Worm (Caenorhabditis elegans) whole organism, late embryonic: ENCODE data around the gene best-9.

Experiments
- C08G9.2 ChIP-seq: sonication (generic microtip); optimal IDR thresholded peaks from 2 replicates; lab custom pipeline; 2016; ENCODE audit warnings: mild to moderate bottlenecking, missing genetic modification characterization, moderate library complexity, missing compliant biosample characterization
- C38D4.7 ChIP-seq: fragments of 200-800 bp; sonication (Bioruptor generic); optimal IDR thresholded peaks from 2 replicates; lab custom pipeline; 2018; ENCODE audit warnings: mild to moderate bottlenecking, missing genetic modification characterization, moderate library complexity, missing compliant biosample characterization
- K02D7.2 ChIP-seq: sonication (generic microtip); optimal IDR thresholded peaks from 2 replicates; lab custom pipeline; 2017; ENCODE audit warnings: mild to moderate bottlenecking, missing genetic modification characterization, missing compliant biosample characterization
- K09A11.1 ChIP-seq: sonication (generic microtip); optimal IDR thresholded peaks from 2 replicates; lab custom pipeline; 2017; ENCODE audit warnings: antibody characterized with exemption, mild to moderate bottlenecking, missing genetic modification characterization, missing compliant biosample characterization; ENCODE audit not compliant: insufficient read depth
- ama-1 ChIP-seq: fragments of 150-350 bp; optimal IDR thresholded peaks from 2 replicates; lab custom pipeline; 2014
- ceh-14 ChIP-seq: sonication (generic microtip); optimal IDR thresholded peaks from 2 replicates; lab custom pipeline; 2016; ENCODE audit warnings: missing genotype, missing genetic modification characterization, missing compliant biosample characterization
- ceh-2 ChIP-seq: sonication (generic microtip); optimal IDR thresholded peaks from 2 replicates; lab custom pipeline; 2016; ENCODE audit warnings: missing genotype, missing genetic modification characterization, missing compliant biosample characterization
- ceh-22 ChIP-seq: sonication (generic microtip); optimal IDR thresholded peaks from 2 replicates; lab custom pipeline; 2017; ENCODE audit warnings: missing biosample characterization, missing genetic modification characterization
- ceh-24 ChIP-seq: sonication (generic microtip); optimal IDR thresholded peaks from 2 replicates; lab custom pipeline; 2016; ENCODE audit warnings: mild to moderate bottlenecking, missing genetic modification characterization, missing compliant biosample characterization
- ceh-30 ChIP-seq: fragments of 150-350 bp; optimal IDR thresholded peaks from 2 replicates; lab custom pipeline; 2014; ENCODE audit warnings: missing biosample characterization, missing genetic modification characterization
- ceh-34 ChIP-seq: sonication (generic microtip); optimal IDR thresholded peaks from 2 replicates; lab custom pipeline; 2016; ENCODE audit warnings: mild to moderate bottlenecking, missing genetic modification characterization, missing compliant biosample characterization
- ceh-45 ChIP-seq: fragments of 200-800 bp; sonication (Bioruptor generic); IDR thresholded peaks from 2 replicates; pipeline ENCODE4 v1.3.6; 2022; ENCODE audit warnings: missing genetic modification reagents, missing genetic modification characterization, missing compliant biosample characterization
- ceh-48 ChIP-seq: sonication (generic microtip); optimal IDR thresholded peaks from 2 replicates; lab custom pipeline; 2016; ENCODE audit warnings: missing genetic modification characterization, inconsistent platforms, missing compliant biosample characterization
- ceh-6 ChIP-seq: fragments of 200-800 bp; sonication (Bioruptor generic); optimal IDR thresholded peaks from 2 replicates; lab custom pipeline; 2018; ENCODE audit warnings: mild to moderate bottlenecking, missing genetic modification characterization, missing compliant biosample characterization
- che-1 ChIP-seq: sonication (generic microtip); optimal IDR thresholded peaks from 2 replicates; lab custom pipeline; 2016; ENCODE audit warnings: mild to moderate bottlenecking, missing genetic modification characterization, missing compliant biosample characterization
- dmd-4 ChIP-seq: sonication (generic microtip); optimal IDR thresholded peaks from 2 replicates; lab custom pipeline; 2016; ENCODE audit warnings: borderline replicate concordance, missing genetic modification characterization, missing compliant biosample characterization
- dve-1 ChIP-seq: sonication (generic microtip); optimal IDR thresholded peaks from 2 replicates; lab custom pipeline; 2017; ENCODE audit warnings: antibody characterized with exemption, mild to moderate bottlenecking, missing genetic modification characterization, missing compliant biosample characterization
- elt-4 ChIP-seq: sonication (generic microtip); optimal IDR thresholded peaks from 2 replicates; lab custom pipeline; 2016; ENCODE audit warnings: missing genetic modification characterization, missing compliant biosample characterization
- eyg-1 ChIP-seq: sonication (generic microtip); optimal IDR thresholded peaks from 2 replicates; lab custom pipeline; 2016; ENCODE audit warnings: missing genotype, missing genetic modification characterization, missing compliant biosample characterization
- fax-1 ChIP-seq: sonication (generic microtip); optimal IDR thresholded peaks from 2 replicates; lab custom pipeline; 2016; ENCODE audit warnings: missing genotype, missing genetic modification characterization, missing compliant biosample characterization
- fkh-10 ChIP-seq: fragments of 150-350 bp; optimal IDR thresholded peaks from 2 replicates; lab custom pipeline; 2014; ENCODE audit warnings: missing biosample characterization, missing genetic modification reagents, missing genetic modification characterization
- hlh-13 ChIP-seq: fragments of 200-800 bp; sonication (Bioruptor generic); optimal IDR thresholded peaks from 2 replicates; lab custom pipeline; 2018; ENCODE audit warnings: mild to moderate bottlenecking, missing genetic modification characterization, missing compliant biosample characterization
- hlh-15 ChIP-seq: sonication (generic microtip); optimal IDR thresholded peaks from 2 replicates; lab custom pipeline; 2016; ENCODE audit warnings: missing genetic modification characterization, missing compliant biosample characterization
- hlh-30 ChIP-seq: sonication (generic microtip); optimal IDR thresholded peaks from 2 replicates; lab custom pipeline; 2017; ENCODE audit warnings: antibody characterized with exemption, missing genetic modification characterization, missing compliant biosample characterization; ENCODE audit not compliant: insufficient read depth
- hlh-8 ChIP-seq: sonication (generic microtip); optimal IDR thresholded peaks from 2 replicates; lab custom pipeline; 2016; ENCODE audit warnings: missing genotype, missing genetic modification characterization, missing compliant biosample characterization
- lim-6 ChIP-seq: sonication (generic microtip); optimal IDR thresholded peaks from 2 replicates; lab custom pipeline; 2016; ENCODE audit warnings: missing genetic modification characterization, missing compliant biosample characterization
- lin-11 ChIP-seq: fragments of 200-800 bp; sonication (Bioruptor generic); optimal IDR thresholded peaks from 2 replicates; lab custom pipeline; 2018; ENCODE audit warnings: mild to moderate bottlenecking, missing genetic modification characterization, missing compliant biosample characterization
- mec-3 ChIP-seq: sonication (generic microtip); optimal IDR thresholded peaks from 2 replicates; lab custom pipeline; 2016; ENCODE audit warnings: borderline replicate concordance, missing genetic modification characterization, missing compliant biosample characterization
- nhr-11 ChIP-seq: fragments of 150-350 bp; optimal IDR thresholded peaks from 2 replicates; lab custom pipeline; 2014; ENCODE audit warnings: missing biosample characterization, missing genetic modification characterization
- nhr-232 ChIP-seq: sonication (generic microtip); optimal IDR thresholded peaks from 2 replicates; lab custom pipeline; 2016; ENCODE audit warnings: missing genetic modification characterization, missing compliant biosample characterization
- npax-4 ChIP-seq: sonication (generic microtip); optimal IDR thresholded peaks from 2 replicates; lab custom pipeline; 2016; ENCODE audit warnings: missing genetic modification characterization, missing compliant biosample characterization
- pag-3 ChIP-seq: sonication (generic microtip); optimal IDR thresholded peaks from 2 replicates; lab custom pipeline; 2016; ENCODE audit warnings: missing compliant biosample characterization, missing genetic modification characterization, borderline replicate concordance
- pax-1 ChIP-seq: fragments of 150-350 bp; optimal IDR thresholded peaks from 2 replicates; lab custom pipeline; 2014; ENCODE audit warnings: missing biosample characterization, missing genetic modification characterization
- pros-1 ChIP-seq: fragments of 150-350 bp; optimal IDR thresholded peaks from 2 replicates; lab custom pipeline; 2014; ENCODE audit warnings: missing biosample characterization, missing genetic modification reagents, missing genetic modification characterization
- rnt-1 ChIP-seq: sonication (generic microtip); optimal IDR thresholded peaks from 2 replicates; lab custom pipeline; 2016; ENCODE audit warnings: missing genetic modification characterization, missing compliant biosample characterization
- sdc-2 ChIP-seq: sonication (generic microtip); optimal IDR thresholded peaks from 2 replicates; lab custom pipeline; 2016; ENCODE audit warnings: missing genotype, missing genetic modification characterization, missing compliant biosample characterization
- sox-2 ChIP-seq: fragments of 200-800 bp; sonication (Bioruptor generic); IDR thresholded peaks from 2 replicates; pipeline ENCODE4 v1.3.6; 2022; ENCODE audit warnings: missing genetic modification reagents, missing genetic modification characterization, missing compliant biosample characterization
- sox-4 ChIP-seq: sonication (generic microtip); optimal IDR thresholded peaks from 2 replicates; lab custom pipeline; 2017; ENCODE audit warnings: mild to moderate bottlenecking, missing genetic modification characterization, inconsistent platforms, missing compliant biosample characterization
- tbx-2 ChIP-seq: sonication (generic microtip); optimal IDR thresholded peaks from 2 replicates; lab custom pipeline; 2016; ENCODE audit warnings: missing genetic modification characterization, missing compliant biosample characterization
- unc-42 ChIP-seq: sonication (generic microtip); optimal IDR thresholded peaks from 2 replicates; lab custom pipeline; 2016; ENCODE audit warnings: missing genotype, missing genetic modification characterization, missing compliant biosample characterization
- unc-55 ChIP-seq: sonication (generic microtip); optimal IDR thresholded peaks from 2 replicates; lab custom pipeline; 2017; ENCODE audit warnings: missing biosample characterization, missing genetic modification reagents, missing genetic modification characterization
- ztf-16 ChIP-seq: sonication (generic microtip); optimal IDR thresholded peaks from 2 replicates; lab custom pipeline; 2017; ENCODE audit warnings: missing genetic modification characterization, missing compliant biosample characterization

Gene best-9

DNA sequence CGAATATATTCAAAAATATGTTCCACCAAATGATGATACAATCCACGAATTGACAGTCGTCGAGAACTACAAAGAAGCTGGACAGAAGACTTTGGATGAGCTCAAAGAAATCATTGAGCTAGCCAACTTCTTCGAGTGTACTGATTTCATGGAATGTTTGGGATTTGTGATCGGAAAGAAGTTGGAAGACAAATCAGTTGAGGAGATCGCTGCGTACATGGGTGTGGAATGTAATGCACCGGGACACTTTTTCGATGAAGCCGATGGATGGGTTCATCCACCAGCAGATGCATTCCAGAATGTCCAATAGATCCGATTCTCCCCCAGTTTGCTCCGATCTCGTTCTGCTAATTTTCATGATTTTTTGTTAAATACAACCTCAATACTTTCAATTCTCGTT is 43.0 kb downstream of the best-9 start:
- TF ChIP-seq sox-2 (GFP tag; lab: Robert Waterston, UW): no peak
- TF ChIP-seq lim-6 (tag; lab: Kevin White, UChicago): no peak
- no peak for TF ChIP-seq fkh-10 (GFP tag; lab: Kevin White, UChicago)
- no peak for TF ChIP-seq ztf-16 (tag; lab: Kevin White, UChicago)
- TF ChIP-seq C08G9.2 (tag; lab: Kevin White, UChicago): no peak
- no peak for TF ChIP-seq hlh-13 (GFP tag; lab: Kevin White, UChicago)
- no peak for TF ChIP-seq ceh-24 (tag; lab: Kevin White, UChicago)
- no peak for TF ChIP-seq mec-3 (tag; lab: Kevin White, UChicago)

DNA sequence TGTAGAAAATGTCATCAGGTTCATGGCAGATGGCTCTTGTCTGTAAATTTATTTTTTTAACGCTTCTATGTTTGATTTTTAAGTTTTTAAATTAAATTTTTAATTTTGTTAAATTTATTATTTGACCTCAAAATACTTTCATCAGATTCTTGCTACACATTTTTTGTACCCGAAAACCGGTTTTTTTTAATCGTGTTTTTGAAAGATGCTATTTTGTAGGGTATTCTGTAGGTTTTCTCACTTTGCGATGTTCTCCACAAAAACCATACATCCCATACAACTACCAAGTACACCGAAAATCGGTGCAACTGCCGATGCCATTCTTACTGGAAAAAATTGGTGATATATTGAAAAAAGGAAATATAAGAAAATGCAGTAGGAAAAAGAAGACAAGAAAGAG is 45.3 kb downstream of the best-9 start, which contains the start of gene nstp-2:
TSS of gene nstp-2 (minus strand) at position 326 of the 400 bp plus-strand sequence.
- no peak for TF ChIP-seq ceh-2 (tag; lab: Kevin White, UChicago)
- no peak for TF ChIP-seq ztf-16 (tag; lab: Kevin White, UChicago)
- no peak for TF ChIP-seq ceh-30
- TF ChIP-seq hlh-15: no peak
- TF ChIP-seq ama-1 (lab: Kevin White, UChicago): no peak
- no peak for TF ChIP-seq lin-11
- TF ChIP-seq ceh-34 (tag; lab: Kevin White, UChicago): no peak
- TF ChIP-seq ceh-45: no peak
- TF ChIP-seq pax-1 (tag; lab: Kevin White, UChicago): no peak
- TF ChIP-seq lim-6 (tag; lab: Kevin White, UChicago): no peak
- TF ChIP-seq npax-4 (tag; lab: Kevin White, UChicago): no peak
- TF ChIP-seq elt-4 (tag; lab: Kevin White, UChicago): no peak
- no peak for TF ChIP-seq rnt-1
- no peak for TF ChIP-seq pros-1 (tag; lab: Kevin White, UChicago)
- no peak for TF ChIP-seq unc-42 (tag; lab: Kevin White, UChicago)
- TF ChIP-seq fax-1 (tag; lab: Kevin White, UChicago): no peak
- TF ChIP-seq ceh-6: no peak

DNA sequence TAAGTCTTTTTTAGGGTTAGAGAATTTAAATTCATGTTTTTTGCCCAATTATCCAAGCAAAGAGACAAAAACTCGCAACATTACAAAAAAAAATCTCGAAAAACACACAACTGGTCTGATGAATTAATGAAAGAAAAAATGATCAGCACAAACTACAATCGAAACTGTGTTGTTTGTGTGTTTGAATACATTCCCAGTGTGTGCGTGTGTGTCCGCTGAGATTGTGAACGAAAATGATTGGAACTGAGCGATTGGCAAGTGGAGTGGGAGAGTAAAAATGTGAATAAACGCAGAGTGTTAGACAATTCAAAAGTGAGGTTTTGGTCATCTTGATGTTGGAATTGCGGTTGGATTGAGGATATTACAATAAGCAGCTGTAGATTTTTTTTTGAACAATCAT is 46.1 kb downstream of the best-9 start:
- TF ChIP-seq tbx-2 (tag; lab: Kevin White, UChicago) (no peak), rnt-1 (no peak), unc-42 (tag; lab: Kevin White, UChicago) (no peak), pros-1 (tag; lab: Kevin White, UChicago) (no peak), ceh-48 (tag; lab: Kevin White, UChicago) (no peak), ceh-14 (tag; lab: Kevin White, UChicago) (no peak), lim-6 (tag; lab: Kevin White, UChicago) (no peak), ceh-24 (tag; lab: Kevin White, UChicago) (no peak), che-1 (tag; lab: Kevin White, UChicago) (no peak), hlh-13 (GFP tag; lab: Kevin White, UChicago) (no peak), nhr-11 (tag; lab: Kevin White, UChicago) (no peak), pag-3 (tag; lab: Kevin White, UChicago) (no peak), hlh-8 (tag; lab: Kevin White, UChicago) (no peak), eyg-1 (tag; lab: Kevin White, UChicago) (no peak), ceh-34 (tag; lab: Kevin White, UChicago) (no peak), ceh-22 (no peak)

DNA sequence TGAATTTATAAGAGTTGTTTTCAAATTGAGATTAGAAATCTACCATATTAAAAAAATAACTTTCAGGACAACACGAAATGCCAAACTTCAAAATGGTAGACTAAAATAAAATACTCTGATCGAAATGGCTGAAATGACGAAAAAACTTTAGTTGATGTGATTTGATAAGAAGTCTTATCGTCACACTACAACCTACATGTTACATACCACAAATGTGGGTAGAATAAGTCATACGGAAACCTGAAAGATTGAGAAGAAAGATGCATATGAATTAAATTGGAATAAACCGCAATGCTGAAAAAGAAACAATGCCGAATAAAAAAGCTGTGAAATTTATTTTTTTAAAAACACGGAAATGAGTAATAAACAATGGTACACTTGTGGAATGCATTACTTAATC is 46.5 kb downstream of the best-9 start:
- no peak for TF ChIP-seq ceh-14 (tag; lab: Kevin White, UChicago)
- no peak for TF ChIP-seq C38D4.7 (GFP tag; lab: Kevin White, UChicago)
- no peak for TF ChIP-seq ceh-45
- no peak for TF ChIP-seq K09A11.1 (tag; lab: Kevin White, UChicago)
- no peak for TF ChIP-seq ceh-30
- no peak for TF ChIP-seq unc-55
- no peak for TF ChIP-seq K02D7.2 (tag; lab: Kevin White, UChicago)
- TF ChIP-seq elt-4 (tag; lab: Kevin White, UChicago): no peak
- no peak for TF ChIP-seq nhr-232 (tag; lab: Kevin White, UChicago)
- no peak for TF ChIP-seq rnt-1
- no peak for TF ChIP-seq lin-11
- no peak for TF ChIP-seq ceh-34 (tag; lab: Kevin White, UChicago)
- TF ChIP-seq sdc-2: no peak
- no peak for TF ChIP-seq hlh-30
- no peak for TF ChIP-seq pag-3 (tag; lab: Kevin White, UChicago)
- TF ChIP-seq unc-42 (tag; lab: Kevin White, UChicago): no peak
- no peak for TF ChIP-seq dve-1 (tag; lab: Kevin White, UChicago)
- TF ChIP-seq sox-4 (tag; lab: Kevin White, UChicago): no peak
- no peak for TF ChIP-seq dmd-4 (tag; lab: Kevin White, UChicago)
- no peak for TF ChIP-seq ztf-16 (tag; lab: Kevin White, UChicago)
